Fruit fly (Drosophila melanogaster) whole organism: Measurements from ENCODE around the gene Sf3a2.

ENCODE experiments used
- CG8478 ChIP-seq: fragments of >200 bp; optimal IDR thresholded peaks from 2 replicates; lab custom pipeline; 2018; ENCODE audit warnings: inconsistent platforms
- Dll ChIP-seq: fragments of >200 bp; optimal IDR thresholded peaks from 2 replicates; lab custom pipeline; 2017
- EcR ChIP-seq, 2 experiments: fragments of >200 bp; optimal IDR thresholded peaks; 2 replicates each; lab custom pipeline; 2017; ENCODE audit warnings: missing biosample characterization in 2 of 2, missing genetic modification characterization in 2 of 2, missing genetic modification reagents in 2 of 2
- pan ChIP-seq: fragments of >200 bp; optimal IDR thresholded peaks from 2 replicates; lab custom pipeline; 2017
- psq ChIP-seq: fragments of >200 bp; optimal IDR thresholded peaks from 2 replicates; lab custom pipeline; 2017
- usp ChIP-seq: fragments of >200 bp; optimal IDR thresholded peaks from 2 replicates; lab custom pipeline; 2017; ENCODE audit warnings: missing biosample characterization, missing genetic modification characterization, mixed read lengths

Sf3a2 gene

dm6 chr3L:12808421-12808820, 5.4 kb downstream of the Sf3a2 start, which contains the start of gene CG32110:
Gene CG32110, plus strand, starts transcription at chr3L:12808721.
- TF ChIP-seq EcR (GFP tag; optimal IDR thresholded peaks at IDR 0.05; lab: Kevin White, UChicago): no peak
- no peak for TF ChIP-seq Dll (lab: Kevin White, UChicago)
- TF ChIP-seq CG8478 (lab: Kevin White, UChicago): no peak
- no peak for TF ChIP-seq psq
- no peak for TF ChIP-seq pan
- TF ChIP-seq usp: no peak

dm6 chr3L:12806290-12806743, 7.5 kb downstream of the Sf3a2 start:
- TF ChIP-seq usp (no peak), CG8478 (lab: Kevin White, UChicago) (no peak), psq (peak; percentile 80), pan (no peak), EcR (GFP tag; optimal IDR thresholded peaks at IDR 0.05; lab: Kevin White, UChicago) (no peak), Dll (lab: Kevin White, UChicago) (no peak)

- TF ChIP-seq usp (no peak), CG8478 (lab: Kevin White, UChicago) (no peak), EcR (GFP tag; optimal IDR thresholded peaks at IDR 0.05; lab: Kevin White, UChicago) (no peak), Dll (lab: Kevin White, UChicago) (no peak)
Observed at dm6 chr3L:12805660-12806289, 8.0 kb downstream of the Sf3a2 start, which contains the start of gene Sap130. Gene Sap130, plus strand, starts transcription at chr3L:12805902.

dm6 chr3L:12804730-12805170, 9.1 kb downstream of the Sf3a2 start, which contains the start of gene Atg1:
Gene Atg1, minus strand, starts transcription at chr3L:12805116.
- no peak for TF ChIP-seq pan
- no peak for TF ChIP-seq EcR (GFP tag; optimal IDR thresholded peaks at IDR 0.05; lab: Kevin White, UChicago)
- no peak for TF ChIP-seq usp
- no peak for TF ChIP-seq CG8478 (lab: Kevin White, UChicago)
- TF ChIP-seq psq: no peak
- TF ChIP-seq Dll (lab: Kevin White, UChicago): no peak

dm6 chr3L:12804035-12804729, 9.6 kb downstream of the Sf3a2 start:
- TF ChIP-seq pan (no peak), Dll (lab: Kevin White, UChicago) (no peak), psq (no peak), CG8478 (lab: Kevin White, UChicago) (no peak), usp (no peak), EcR (GFP tag; optimal IDR thresholded peaks at IDR 0.05; lab: Kevin White, UChicago) (no peak)

- no peak for TF ChIP-seq pan
- TF ChIP-seq Dll (lab: Kevin White, UChicago): no peak
- no peak for TF ChIP-seq usp
- TF ChIP-seq CG8478 (lab: Kevin White, UChicago): no peak
- no peak for TF ChIP-seq psq
- TF ChIP-seq EcR (GFP tag; optimal IDR thresholded peaks at IDR 0.05; lab: Kevin White, UChicago): no peak
Observed at dm6 chr3L:12803159-12804034, 10.4 kb downstream of the Sf3a2 start.

- TF ChIP-seq psq (no peak), Dll (lab: Kevin White, UChicago) (no peak), CG8478 (lab: Kevin White, UChicago) (no peak), usp (no peak), EcR (GFP tag; optimal IDR thresholded peaks at IDR 0.05; lab: Kevin White, UChicago) (no peak), pan (no peak)
Observed at dm6 chr3L:12802443-12802865, 11.4 kb downstream of the Sf3a2 start.

- TF ChIP-seq usp (no peak), EcR (GFP tag; optimal IDR thresholded peaks at IDR 0.05; lab: Kevin White, UChicago) (peak; percentile 75 to 88)
Observed at dm6 chr3L:12800167-12800566, 13.7 kb downstream of the Sf3a2 start.

dm6 chr3L:12799431-12800147, 14.2 kb downstream of the Sf3a2 start:
- no peak for TF ChIP-seq EcR (GFP tag; optimal IDR thresholded peaks at IDR 0.05; lab: Kevin White, UChicago)

- TF ChIP-seq CG8478 (lab: Kevin White, UChicago): no peak
- TF ChIP-seq pan: no peak
- no peak for TF ChIP-seq Dll (lab: Kevin White, UChicago)
- TF ChIP-seq EcR (GFP tag; optimal IDR thresholded peaks at IDR 0.05; lab: Kevin White, UChicago): peak in 1 of 2 experiments; percentile 20
- TF ChIP-seq psq: no peak
- no peak for TF ChIP-seq usp
Observed at dm6 chr3L:12798795-12799311, 15.0 kb downstream of the Sf3a2 start.

- no peak for TF ChIP-seq EcR (GFP tag; optimal IDR thresholded peaks at IDR 0.05; lab: Kevin White, UChicago)
- no peak for TF ChIP-seq psq
- no peak for TF ChIP-seq CG8478 (lab: Kevin White, UChicago)
- no peak for TF ChIP-seq pan
Observed at dm6 chr3L:12796077-12796641, 17.7 kb downstream of the Sf3a2 start.
